Fruit fly (Drosophila melanogaster) whole organism, embryonic: ENCODE data around the gene IFT54.

Experiments used
- ATbp ChIP-seq: fragments of 200-800 bp; sonication (Bioruptor generic); optimal IDR thresholded peaks from 2 replicates; lab custom pipeline; 2017; ENCODE audit warnings: missing biosample characterization, mild to moderate bottlenecking, missing genetic modification characterization, missing genetic modification reagents
- C15 ChIP-seq: fragments of 200-800 bp; sonication (Bioruptor generic); IDR thresholded peaks from 3 replicates; pipeline ENCODE4 v1.3.6; 2022; ENCODE audit warnings: missing biosample characterization, missing genetic modification characterization
- CG10209 ChIP-seq: fragments of 200-800 bp; sonication (Bioruptor generic); optimal IDR thresholded peaks from 3 replicates; lab custom pipeline; 2017; ENCODE audit warnings: missing biosample characterization, mild to moderate bottlenecking, missing genetic modification characterization, missing genetic modification reagents
- CG10431 ChIP-seq: fragments of 200-800 bp; sonication (Bioruptor generic); optimal IDR thresholded peaks from 3 replicates; lab custom pipeline; 2018; ENCODE audit warnings: missing biosample characterization, mild to moderate bottlenecking, missing genetic modification characterization
- CG11504 ChIP-seq: fragments of 200-800 bp; sonication (Bioruptor generic); optimal IDR thresholded peaks from 3 replicates; lab custom pipeline; 2019; ENCODE audit warnings: missing biosample characterization, mild to moderate bottlenecking, missing genetic modification characterization, moderate library complexity
- CG11560 ChIP-seq: fragments of 200-800 bp; sonication (Bioruptor generic); IDR thresholded peaks from 3 replicates; pipeline ENCODE4 v1.3.6; 2022; ENCODE audit warnings: missing biosample characterization, missing genetic modification characterization
- CG13123 ChIP-seq: fragments of 200-800 bp; sonication (Bioruptor generic); optimal IDR thresholded peaks from 2 replicates; lab custom pipeline; 2016; ENCODE audit warnings: missing biosample characterization, missing genetic modification characterization
- CG13775 ChIP-seq: fragments of 200-800 bp; sonication (Bioruptor generic); optimal IDR thresholded peaks from 3 replicates; lab custom pipeline; 2017; ENCODE audit warnings: missing biosample characterization, mild to moderate bottlenecking, missing genetic modification characterization
- CG14014 ChIP-seq: fragments of 200-800 bp; sonication (Bioruptor generic); IDR thresholded peaks from 2 replicates; pipeline ENCODE4 v1.3.6; 2022; ENCODE audit warnings: missing biosample characterization, missing genetic modification characterization
- CG15269 ChIP-seq: fragments of 200-800 bp; sonication (Bioruptor generic); optimal IDR thresholded peaks from 2 replicates; lab custom pipeline; 2018; ENCODE audit warnings: missing biosample characterization, mild to moderate bottlenecking, missing genetic modification characterization, moderate library complexity
- CG15514 ChIP-seq: fragments of 200-800 bp; sonication (Bioruptor generic); optimal IDR thresholded peaks from 3 replicates; lab custom pipeline; 2017; ENCODE audit warnings: missing biosample characterization, missing genetic modification characterization, mild to moderate bottlenecking, moderate library complexity, missing genetic modification reagents
- CG1602 ChIP-seq: fragments of 200-800 bp; sonication (Bioruptor generic); optimal IDR thresholded peaks from 3 replicates; lab custom pipeline; 2016; ENCODE audit warnings: missing biosample characterization, missing genetic modification characterization
- CG16815 ChIP-seq: fragments of 200-800 bp; sonication (Bioruptor generic); optimal IDR thresholded peaks from 3 replicates; lab custom pipeline; 2017; ENCODE audit warnings: missing biosample characterization, mild to moderate bottlenecking, missing genetic modification characterization
- CG17359 ChIP-seq: fragments of 200-800 bp; sonication (Bioruptor generic); optimal IDR thresholded peaks from 3 replicates; lab custom pipeline; 2018; ENCODE audit warnings: missing biosample characterization, mild to moderate bottlenecking, missing genetic modification characterization, moderate library complexity
- CG17361 ChIP-seq: fragments of 200-800 bp; sonication (Bioruptor generic); IDR thresholded peaks from 3 replicates; pipeline ENCODE4 v1.3.6; 2022; ENCODE audit warnings: missing biosample characterization, missing genetic modification characterization
- CG2120 ChIP-seq: fragments of 200-800 bp; sonication (Bioruptor generic); optimal IDR thresholded peaks from 3 replicates; lab custom pipeline; 2016; ENCODE audit warnings: missing biosample characterization, missing genetic modification characterization
- CG31441 ChIP-seq: fragments of 200-800 bp; sonication (Bioruptor generic); IDR thresholded peaks from 2 replicates; pipeline ENCODE4 v1.3.6; 2022; ENCODE audit warnings: missing biosample characterization, missing genetic modification characterization
- CG33557 ChIP-seq: fragments of 200-800 bp; sonication (Bioruptor generic); optimal IDR thresholded peaks from 2 replicates; lab custom pipeline; 2019; ENCODE audit warnings: missing biosample characterization, mild to moderate bottlenecking, missing genetic modification characterization, moderate library complexity
- CG34422 ChIP-seq: fragments of 200-800 bp; sonication (Bioruptor generic); IDR thresholded peaks from 3 replicates; pipeline ENCODE4 v1.3.6; 2022; ENCODE audit warnings: missing biosample characterization, missing genetic modification characterization
- CG3995 ChIP-seq: fragments of 200-800 bp; sonication (Bioruptor generic); optimal IDR thresholded peaks from 3 replicates; lab custom pipeline; 2016; ENCODE audit warnings: missing biosample characterization, missing genetic modification characterization
- CG4854 ChIP-seq: fragments of 200-800 bp; sonication (Bioruptor generic); optimal IDR thresholded peaks from 2 replicates; lab custom pipeline; 2016; ENCODE audit warnings: missing biosample characterization, missing genetic modification characterization, inconsistent platforms
- CG5953 ChIP-seq: fragments of 200-800 bp; sonication (Bioruptor generic); IDR thresholded peaks from 2 replicates; pipeline ENCODE4 v1.3.6; 2022; ENCODE audit warnings: missing biosample characterization, missing genetic modification characterization
- CG6175 ChIP-seq: fragments of 200-800 bp; sonication (Bioruptor generic); IDR thresholded peaks from 3 replicates; pipeline ENCODE4 v1.3.6; 2022; ENCODE audit warnings: missing biosample characterization, missing genetic modification characterization
- CG6813 ChIP-seq: fragments of 200-800 bp; sonication (Bioruptor generic); optimal IDR thresholded peaks from 2 replicates; lab custom pipeline; 2017; ENCODE audit warnings: missing biosample characterization, missing genetic modification characterization, mild to moderate bottlenecking, moderate library complexity, missing genetic modification reagents
- CG7745 ChIP-seq: fragments of 200-800 bp; sonication (Bioruptor generic); optimal IDR thresholded peaks from 2 replicates; lab custom pipeline; 2018; ENCODE audit warnings: missing biosample characterization, mild to moderate bottlenecking, missing genetic modification characterization, moderate library complexity
- CG8281 ChIP-seq: fragments of 200-800 bp; sonication (Bioruptor generic); optimal IDR thresholded peaks from 2 replicates; lab custom pipeline; 2018; ENCODE audit warnings: missing biosample characterization, mild to moderate bottlenecking, missing genetic modification characterization, moderate library complexity
- CG9817 ChIP-seq: fragments of 200-800 bp; sonication (Bioruptor generic); optimal IDR thresholded peaks from 2 replicates; lab custom pipeline; 2018; ENCODE audit warnings: missing biosample characterization, mild to moderate bottlenecking, missing genetic modification characterization, moderate library complexity
- Doc3 ChIP-seq: fragments of 200-800 bp; sonication (Bioruptor generic); IDR thresholded peaks from 3 replicates; pipeline ENCODE4 v1.3.6; 2022; ENCODE audit warnings: missing biosample characterization, missing genetic modification characterization; ENCODE audit not compliant: partially characterized antibody
- H2.0 ChIP-seq: fragments of 200-800 bp; sonication (Bioruptor generic); IDR thresholded peaks from 2 replicates; pipeline ENCODE4 v1.3.6; 2022; ENCODE audit warnings: missing biosample characterization, missing genetic modification characterization
- Hr3 ChIP-seq: fragments of 200-800 bp; sonication (Bioruptor generic); optimal IDR thresholded peaks from 3 replicates; lab custom pipeline; 2016; ENCODE audit warnings: missing biosample characterization, missing genetic modification characterization
- Kr ChIP-seq: fragments of 200-800 bp; sonication (Bioruptor generic); optimal IDR thresholded peaks from 2 replicates; lab custom pipeline; 2017; ENCODE audit warnings: missing biosample characterization, mild to moderate bottlenecking, missing genetic modification characterization
- MTF-1 ChIP-seq: fragments of 200-800 bp; sonication (Bioruptor generic); optimal IDR thresholded peaks from 2 replicates; lab custom pipeline; 2018; ENCODE audit warnings: missing biosample characterization, mild to moderate bottlenecking, missing genetic modification characterization, borderline replicate concordance
- Med ChIP-seq: fragments of 200-800 bp; sonication (Bioruptor generic); peaks from one replicate; lab custom pipeline; 2016; ENCODE audit warnings: missing biosample characterization, missing genetic modification characterization, mild to moderate bottlenecking, inconsistent platforms, moderate library complexity
- Usf ChIP-seq: fragments of 200-800 bp; sonication (Bioruptor generic); optimal IDR thresholded peaks from 2 replicates; lab custom pipeline; 2017; ENCODE audit warnings: missing genotype, missing biosample characterization, missing genetic modification characterization
- al ChIP-seq: fragments of 200-800 bp; sonication (Bioruptor generic); IDR thresholded peaks from 2 replicates; pipeline ENCODE4 v1.3.6; 2022; ENCODE audit warnings: missing biosample characterization, missing genetic modification characterization
- corto ChIP-seq: fragments of 200-800 bp; sonication (Bioruptor generic); optimal IDR thresholded peaks from 2 replicates; lab custom pipeline; 2016; ENCODE audit warnings: missing biosample characterization, mild to moderate bottlenecking, missing genetic modification characterization, moderate library complexity
- dmrt99B ChIP-seq: fragments of 200-800 bp; sonication (Bioruptor generic); optimal IDR thresholded peaks from 2 replicates; lab custom pipeline; 2018; ENCODE audit warnings: missing biosample characterization, mild to moderate bottlenecking, missing genetic modification characterization, moderate library complexity
- emc ChIP-seq: fragments of 200-800 bp; sonication (Bioruptor generic); optimal IDR thresholded peaks from 2 replicates; lab custom pipeline; 2016; ENCODE audit warnings: missing biosample characterization, missing genetic modification characterization
- gem ChIP-seq: fragments of 200-800 bp; sonication (Bioruptor generic); optimal IDR thresholded peaks from 2 replicates; lab custom pipeline; 2019; ENCODE audit warnings: missing biosample characterization, mild to moderate bottlenecking, missing genetic modification characterization, moderate library complexity
- grn ChIP-seq: fragments of 200-800 bp; sonication (Bioruptor generic); optimal IDR thresholded peaks from 3 replicates; lab custom pipeline; 2017; ENCODE audit warnings: missing biosample characterization, missing genetic modification characterization
- jigr1 ChIP-seq: fragments of 200-800 bp; sonication (Bioruptor generic); IDR thresholded peaks from 3 replicates; pipeline ENCODE4 v1.3.6; 2022; ENCODE audit warnings: missing biosample characterization, missing genetic modification characterization
- jing ChIP-seq: fragments of 200-800 bp; sonication (Bioruptor generic); optimal IDR thresholded peaks from 2 replicates; lab custom pipeline; 2018; ENCODE audit warnings: missing biosample characterization, mild to moderate bottlenecking, missing genetic modification characterization
- kni ChIP-seq: fragments of 200-800 bp; sonication (Bioruptor generic); optimal IDR thresholded peaks from 3 replicates; lab custom pipeline; 2017; ENCODE audit warnings: mild to moderate bottlenecking, missing biosample characterization, missing genetic modification reagents, missing genetic modification characterization
- knrl ChIP-seq: fragments of 200-800 bp; sonication (Bioruptor generic); IDR thresholded peaks from 3 replicates; pipeline ENCODE4 v1.3.6; 2022; ENCODE audit warnings: missing biosample characterization, missing genetic modification characterization; ENCODE audit not compliant: partially characterized antibody
- phol ChIP-seq: fragments of 200-800 bp; sonication (Bioruptor generic); optimal IDR thresholded peaks from 3 replicates; lab custom pipeline; 2018; ENCODE audit warnings: missing biosample characterization, mild to moderate bottlenecking, missing genetic modification characterization, moderate library complexity
- pita ChIP-seq: fragments of 200-800 bp; sonication (Bioruptor generic); optimal IDR thresholded peaks from 2 replicates; lab custom pipeline; 2017; ENCODE audit warnings: missing biosample characterization, mild to moderate bottlenecking, missing genetic modification characterization
- pum ChIP-seq: fragments of 200-800 bp; sonication (Bioruptor generic); optimal IDR thresholded peaks from 2 replicates; lab custom pipeline; 2016; ENCODE audit warnings: missing biosample characterization, missing genetic modification characterization
- pzg ChIP-seq: fragments of 200-800 bp; sonication (Bioruptor generic); optimal IDR thresholded peaks from 3 replicates; lab custom pipeline; 2018; ENCODE audit warnings: missing biosample characterization, mild to moderate bottlenecking, missing genetic modification characterization, moderate library complexity
- sqz ChIP-seq: fragments of 200-800 bp; sonication (Bioruptor generic); optimal IDR thresholded peaks from 3 replicates; lab custom pipeline; 2018; ENCODE audit warnings: missing biosample characterization, mild to moderate bottlenecking, missing genetic modification characterization
- sug ChIP-seq: fragments of 200-800 bp; optimal IDR thresholded peaks from 2 replicates; lab custom pipeline; 2019; ENCODE audit warnings: missing biosample characterization, mild to moderate bottlenecking, missing genetic modification characterization, moderate library complexity
- wor ChIP-seq: fragments of 200-800 bp; sonication (Bioruptor generic); IDR thresholded peaks from 2 replicates; pipeline ENCODE4 v1.3.6; 2022; ENCODE audit warnings: missing biosample characterization, missing genetic modification characterization

The IFT54 gene

DNA sequence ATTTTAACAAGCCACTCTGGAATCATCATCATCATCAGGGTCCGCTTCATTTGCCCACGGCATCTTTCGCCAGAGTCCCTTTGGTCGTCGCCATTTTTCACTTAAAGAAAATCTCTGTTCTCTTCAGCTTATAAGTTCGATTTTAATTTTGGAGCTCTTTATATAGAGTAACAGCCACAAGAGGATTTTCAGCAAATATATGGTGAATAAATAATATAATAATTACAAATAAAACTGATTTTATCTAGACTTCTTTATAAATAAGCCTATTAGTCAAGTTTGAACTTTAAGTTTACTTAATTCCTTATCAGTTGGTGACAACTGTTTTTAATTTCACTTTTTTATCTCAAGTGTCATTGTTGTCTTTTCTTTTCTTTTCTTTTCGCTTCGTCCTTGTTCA, 46.3 kb downstream of the IFT54 start (continued):
- peak; percentile 7 for TF ChIP-seq CG17359 (tag; lab: Kevin White, UChicago)
- TF ChIP-seq grn (GFP tag; lab: Kevin White, UChicago): no peak
- TF ChIP-seq CG15269 (tag; lab: Kevin White, UChicago): peak; percentile 9
- no peak for TF ChIP-seq corto (GFP tag; lab: Kevin White, UChicago)
- no peak for TF ChIP-seq jing (GFP tag; lab: Kevin White, UChicago)
- no peak for TF ChIP-seq CG1602 (GFP tag; lab: Kevin White, UChicago)
- no peak for TF ChIP-seq Doc3 (GFP tag; lab: Robert Waterston, UW)
- TF ChIP-seq C15: no peak
- no peak for TF ChIP-seq pita (GFP tag; lab: Kevin White, UChicago)
- TF ChIP-seq sqz (GFP tag; lab: Kevin White, UChicago): no peak
- TF ChIP-seq CG6813 (GFP tag; lab: Kevin White, UChicago): no peak
- no peak for TF ChIP-seq CG4854
- TF ChIP-seq pzg (GFP tag; lab: Kevin White, UChicago): no peak
- TF ChIP-seq CG13123: no peak
- TF ChIP-seq CG15514 (GFP tag; lab: Kevin White, UChicago): peak; percentile 7
- TF ChIP-seq Kr (GFP tag; lab: Kevin White, UChicago): no peak
- TF ChIP-seq CG7745 (tag; lab: Kevin White, UChicago): no peak
- peak; percentile 48 for TF ChIP-seq dmrt99B (tag; lab: Kevin White, UChicago)
- TF ChIP-seq Usf (GFP tag; lab: Kevin White, UChicago): no peak
- TF ChIP-seq CG31441 (GFP tag; lab: Robert Waterston, UW): 0 out of 2 replicates have a peak, but pooled peaks have one; percentile 11
- TF ChIP-seq knrl: no peak
- TF ChIP-seq wor (GFP tag; lab: Robert Waterston, UW): no peak
- TF ChIP-seq CG6175: no peak
- no peak for TF ChIP-seq ATbp
- no peak for TF ChIP-seq H2.0
- TF ChIP-seq CG5953 (GFP tag; lab: Robert Waterston, UW): no peak
- TF ChIP-seq CG34422 (GFP tag; lab: Robert Waterston, UW): no peak
- no peak for TF ChIP-seq emc (GFP tag; lab: Kevin White, UChicago)
- no peak for TF ChIP-seq jigr1 (GFP tag; lab: Robert Waterston, UW)
- TF ChIP-seq CG2120 (GFP tag; lab: Kevin White, UChicago): peak; percentile 13
- no peak for TF ChIP-seq sug
- no peak for TF ChIP-seq kni (GFP tag; lab: Kevin White, UChicago)
- no peak for TF ChIP-seq CG9817 (tag; lab: Kevin White, UChicago)
- no peak for TF ChIP-seq CG3995 (GFP tag; lab: Kevin White, UChicago)
- TF ChIP-seq Hr3 (GFP tag; lab: Kevin White, UChicago): no peak
- peak; percentile 51 for TF ChIP-seq gem (tag; lab: Kevin White, UChicago)
- no peak for TF ChIP-seq CG10209 (GFP tag; lab: Kevin White, UChicago)
- TF ChIP-seq CG11504 (tag; lab: Kevin White, UChicago): peak; percentile 51
- no peak for TF ChIP-seq CG11560 (tag; lab: Robert Waterston, UW)
- TF ChIP-seq MTF-1 (GFP tag; lab: Kevin White, UChicago): no peak
- no peak for TF ChIP-seq CG14014 (GFP tag; lab: Robert Waterston, UW)
- peak; percentile 9 for TF ChIP-seq phol (tag; lab: Kevin White, UChicago)
- no peak for TF ChIP-seq CG13775 (GFP tag; lab: Kevin White, UChicago)
- no peak for TF ChIP-seq CG17361 (GFP tag; lab: Robert Waterston, UW)
- TF ChIP-seq CG16815 (GFP tag; lab: Kevin White, UChicago): no peak
- TF ChIP-seq CG8281 (tag; lab: Kevin White, UChicago): no peak
- TF ChIP-seq CG10431: no peak
- no peak for TF ChIP-seq Med
- TF ChIP-seq al (GFP tag; lab: Robert Waterston, UW): no peak
- TF ChIP-seq CG33557 (GFP tag; lab: Kevin White, UChicago): no peak
- TF ChIP-seq pum (GFP tag; lab: Kevin White, UChicago): no peak
